Fruit fly (Drosophila melanogaster): ENCODE measurements around the gene CG1792.

CG1792 gene

dm6 chr3R:31636501-31636900, 20.4 kb downstream of the CG1792 start (continued):
- TF ChIP-seq Stat92E (GFP tag; optimal IDR thresholded peaks at IDR 0.05) (no peak), CG11456 (GFP tag; IDR thresholded peaks at IDR 0.05) (peak; percentile 59; the same call in 2 of the 3 replicates), z (GFP tag; IDR thresholded peaks at IDR 0.05) (no peak), Med (GFP tag) (peak; percentile 82), CG6654 (GFP tag; optimal IDR thresholded peaks at IDR 0.05) (no peak), CG4360 (GFP tag; IDR thresholded peaks at IDR 0.05) (no peak), sug (tag; optimal IDR thresholded peaks at IDR 0.05) (peak; percentile 3), hth (optimal IDR thresholded peaks at IDR 0.05) (no peak), CG18619 (GFP tag; optimal IDR thresholded peaks at IDR 0.05) (peak; percentile 19), br (optimal IDR thresholded peaks at IDR 0.05) (no peak), Hmx (GFP tag; optimal IDR thresholded peaks at IDR 0.05) (no peak), Ravus (GFP tag; IDR thresholded peaks at IDR 0.05) (no peak), Doc2 (GFP tag; IDR thresholded peaks at IDR 0.05) (no peak), CG34376 (GFP tag; optimal IDR thresholded peaks at IDR 0.05) (no peak), sens (GFP tag) (peak; percentile 70), caup (GFP tag; optimal IDR thresholded peaks at IDR 0.05; ENCODE audit: severe bottlenecking) (peak; percentile 37), PHDP (tag; optimal IDR thresholded peaks at IDR 0.05) (peak; percentile 6), sna (GFP tag; IDR thresholded peaks at IDR 0.05; ENCODE audit: partially characterized antibody) (no peak), Bdp1 (GFP tag; optimal IDR thresholded peaks at IDR 0.05) (no peak), knrl (GFP tag; IDR thresholded peaks at IDR 0.05; ENCODE audit: partially characterized antibody) (no peak), gcm (GFP tag; optimal IDR thresholded peaks at IDR 0.05) (no peak), Fer1 (GFP tag; optimal IDR thresholded peaks at IDR 0.05) (peak; percentile 67), nau (GFP tag; optimal IDR thresholded peaks at IDR 0.05) (no peak), CG12659 (GFP tag; optimal IDR thresholded peaks at IDR 0.05) (peak; percentile 36), dmrt11E (tag; optimal IDR thresholded peaks at IDR 0.05) (peak; percentile 4), CG12744 (GFP tag; optimal IDR thresholded peaks at IDR 0.05) (no peak), CG9876 (GFP tag; optimal IDR thresholded peaks at IDR 0.05) (peak; percentile 21), HLH3B (GFP tag; IDR thresholded peaks at IDR 0.05) (peak; percentile 35; the same call in 1 of the 2 replicates), CG32767 (GFP tag; IDR thresholded peaks at IDR 0.05) (no peak), CG9609 (GFP tag; optimal IDR thresholded peaks at IDR 0.05) (peak; percentile 34), CG17359 (tag; optimal IDR thresholded peaks at IDR 0.05) (peak; percentile 31), gt (GFP tag; IDR thresholded peaks at IDR 0.05) (no peak), CG10147 (GFP tag; optimal IDR thresholded peaks at IDR 0.05) (no peak), eyg (GFP tag; optimal IDR thresholded peaks at IDR 0.05) (no peak), D19B (GFP tag; optimal IDR thresholded peaks at IDR 0.05) (peak; percentile 8), Fer3 (tag; optimal IDR thresholded peaks at IDR 0.05) (peak; percentile 37), HLH54F (GFP tag; optimal IDR thresholded peaks at IDR 0.05) (peak; percentile 35), CG8924 (tag; optimal IDR thresholded peaks at IDR 0.05) (peak; percentile 23), Rfx (GFP tag; IDR thresholded peaks at IDR 0.05) (peak; percentile 42), row (GFP tag; IDR thresholded peaks at IDR 0.05) (peak; percentile 68), lov (optimal IDR thresholded peaks at IDR 0.05) (no peak), lov (GFP tag; IDR thresholded peaks at IDR 0.05) (no peak), tio (GFP tag; optimal IDR thresholded peaks at IDR 0.05) (no peak), CG18599 (GFP tag; optimal IDR thresholded peaks at IDR 0.05) (peak; percentile 80), bcd (GFP tag; optimal IDR thresholded peaks at IDR 0.05) (peak; percentile 20), CG12942 (GFP tag; optimal IDR thresholded peaks at IDR 0.05) (no peak), ATbp (GFP tag; optimal IDR thresholded peaks at IDR 0.05) (no peak), Hsf (GFP tag; optimal IDR thresholded peaks at IDR 0.05) (peak; percentile 35), CG16815 (GFP tag; optimal IDR thresholded peaks at IDR 0.05) (peak; percentile 14), Asciz (GFP tag; optimal IDR thresholded peaks at IDR 0.05) (no peak), Lim3 (GFP tag; IDR thresholded peaks at IDR 0.05) (no peak), CG15073 (GFP tag; optimal IDR thresholded peaks at IDR 0.05) (no peak)

Data from whole organism, embryonic.